Worm (Caenorhabditis elegans) whole organism, midembryonic: ENCODE results near the gene swt-5.

Experiments used
- T22C8.4 ChIP-seq: fragments of 200-800 bp; sonication (Bioruptor generic); IDR thresholded peaks from 2 replicates; pipeline ENCODE4 v1.3.6; 2022; ENCODE audit warnings: missing genetic modification characterization, missing compliant biosample characterization
- cog-1 ChIP-seq: sonication (generic microtip); optimal IDR thresholded peaks from 2 replicates; lab custom pipeline; 2016; ENCODE audit warnings: missing genetic modification characterization, missing compliant biosample characterization
- flt-1 ChIP-seq: fragments of 200-800 bp; sonication (Bioruptor generic); IDR thresholded peaks from 2 replicates; pipeline ENCODE4 v1.3.6; 2022; ENCODE audit warnings: missing genetic modification characterization, missing compliant biosample characterization
- klf-2 ChIP-seq: fragments of 200-800 bp; sonication (Bioruptor generic); conservative IDR thresholded peaks from 2 replicates; pipeline ENCODE4 v1.3.6; 2022; ENCODE audit warnings: missing genetic modification reagents, missing genetic modification characterization, missing compliant biosample characterization
- med-1 ChIP-seq: sonication (generic microtip); optimal IDR thresholded peaks from 2 replicates; lab custom pipeline; 2017; ENCODE audit warnings: missing genetic modification characterization, mild to moderate bottlenecking, missing compliant biosample characterization, antibody characterized with exemption, missing genetic modification reagents; ENCODE audit not compliant: insufficient read depth
- ref-1 ChIP-seq: fragments of 200-800 bp; sonication (Bioruptor generic); conservative IDR thresholded peaks from 2 replicates; pipeline ENCODE4 v1.3.6; 2022; ENCODE audit warnings: missing genetic modification reagents, missing genetic modification characterization, missing compliant biosample characterization
- tab-1 ChIP-seq: fragments of 200-800 bp; sonication (Bioruptor generic); IDR thresholded peaks from 2 replicates; pipeline ENCODE4 v1.3.6; 2022; ENCODE audit warnings: missing genetic modification characterization, missing compliant biosample characterization
- ztf-23 ChIP-seq: fragments of 200-800 bp; sonication (Bioruptor generic); IDR thresholded peaks from 2 replicates; pipeline ENCODE4 v1.3.6; 2022; ENCODE audit warnings: missing genetic modification reagents, missing genetic modification characterization, missing compliant biosample characterization
- ztf-29 ChIP-seq: fragments of 200-800 bp; sonication (Bioruptor generic); IDR thresholded peaks from 2 replicates; pipeline ENCODE4 v1.3.6; 2022; ENCODE audit warnings: missing genetic modification reagents, missing genetic modification characterization, missing compliant biosample characterization

Gene swt-5

DNA sequence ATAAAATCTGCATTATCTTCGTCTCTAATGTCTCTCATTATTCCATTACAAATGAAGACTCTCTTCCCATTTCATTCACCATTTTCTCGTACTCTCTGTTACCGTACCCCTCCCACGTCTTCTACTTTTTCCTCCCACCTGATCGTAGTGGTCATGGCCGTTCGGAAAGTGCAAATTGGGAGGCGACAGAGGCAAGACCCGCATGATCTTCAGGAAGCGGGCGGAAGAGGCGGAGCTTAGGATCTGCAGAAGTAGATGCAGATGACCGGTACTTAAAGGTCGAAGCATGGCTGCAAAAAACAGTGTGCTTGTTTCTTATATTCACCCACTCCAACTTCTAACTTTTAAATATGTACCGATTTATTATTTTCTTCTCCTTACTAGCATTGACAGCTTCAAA lies 23.3 kb upstream of the swt-5 start, which contains the start of gene nas-3:
TSS of gene nas-3 (plus strand) at position 301 of the 400 bp plus-strand sequence.
- TF ChIP-seq ztf-29, result no peak
- TF ChIP-seq ref-1, result no peak
- TF ChIP-seq ztf-23, result no peak
- TF ChIP-seq flt-1 (GFP tag; lab: Robert Waterston, UW), result no peak

DNA sequence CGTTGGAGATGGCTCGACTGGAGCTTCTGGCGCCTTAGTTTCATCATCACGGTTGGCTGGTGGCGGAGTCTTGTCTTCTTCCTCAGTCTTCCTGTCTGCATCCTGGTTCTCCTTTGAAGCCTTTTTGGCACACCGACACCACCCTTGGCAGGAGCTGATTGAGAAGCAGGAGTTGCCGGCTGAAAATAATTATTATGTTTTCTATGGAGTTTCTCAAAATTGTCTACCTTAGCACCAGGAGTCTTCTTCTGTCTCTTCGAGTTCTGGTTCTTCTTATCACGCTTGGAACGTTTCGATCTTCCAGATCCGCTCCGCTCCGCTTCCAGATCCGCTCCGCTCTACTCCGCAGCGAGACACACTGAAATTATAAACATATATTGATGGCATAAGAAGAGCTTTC lies 20.6 kb upstream of the swt-5 start, which contains the start of gene K06A4.6:
TSS of gene K06A4.6 (minus strand) at position 101 of the 400 bp plus-strand sequence.
- no peak for TF ChIP-seq tab-1 (GFP tag; lab: Robert Waterston, UW)
- no peak for TF ChIP-seq ztf-29
- no peak for TF ChIP-seq cog-1 (tag; lab: Kevin White, UChicago)
- no peak for TF ChIP-seq ref-1
- TF ChIP-seq med-1 (GFP tag; lab: Kevin White, UChicago), result no peak
- TF ChIP-seq flt-1 (GFP tag; lab: Robert Waterston, UW), result no peak
- no peak for TF ChIP-seq klf-2 (GFP tag; lab: Robert Waterston, UW)
- no peak for TF ChIP-seq ztf-23
- TF ChIP-seq T22C8.4 (GFP tag; lab: Robert Waterston, UW), result no peak

DNA sequence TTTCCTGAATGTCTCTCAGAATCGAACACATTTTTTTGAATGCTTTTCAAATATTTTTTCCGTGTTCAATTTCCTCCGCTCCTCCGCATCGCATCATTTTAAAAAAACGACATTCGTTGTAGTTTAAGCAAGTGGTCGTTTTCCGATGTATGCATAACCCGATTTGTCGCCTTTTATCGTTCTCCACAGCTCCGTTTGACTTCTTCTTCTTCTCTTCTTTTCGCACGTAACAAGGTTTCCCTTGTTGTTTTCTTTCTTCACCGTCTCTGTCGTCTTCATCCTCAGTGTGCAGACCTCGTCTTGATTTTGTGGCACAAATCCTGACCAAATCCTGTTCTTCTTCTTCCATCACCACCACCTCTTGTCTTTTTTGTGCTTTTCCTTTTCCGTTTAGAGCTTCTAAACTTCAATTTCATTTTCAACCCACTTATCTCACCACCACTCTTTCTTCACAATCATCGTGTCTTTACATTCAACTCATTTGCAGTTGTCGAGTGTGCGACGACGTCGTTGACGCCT lies 17.4 kb upstream of the swt-5 start, which contains the start of gene K06A4.2:
TSS of gene K06A4.2 (plus strand) at position 469 of the 519 bp plus-strand sequence.
- no peak for TF ChIP-seq flt-1 (GFP tag; lab: Robert Waterston, UW)

DNA sequence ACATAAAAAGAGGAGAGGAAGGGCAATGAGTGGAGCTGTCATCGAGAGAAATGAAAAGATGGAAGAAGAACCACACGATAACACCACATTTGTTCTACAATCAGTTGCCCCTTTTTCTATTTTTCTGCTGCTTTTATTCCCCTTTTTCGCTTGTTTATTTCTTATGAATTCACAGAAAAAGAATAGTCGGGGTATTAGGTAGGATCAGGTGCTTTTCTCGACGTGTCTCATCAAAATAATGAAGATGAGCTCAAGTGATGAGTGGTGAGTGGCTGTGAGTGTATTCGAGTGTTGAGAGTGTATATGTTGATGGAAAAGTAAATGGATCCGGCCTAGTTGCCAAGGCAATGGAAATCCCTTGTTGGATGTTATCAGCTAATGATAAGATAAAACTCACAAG lies 15.7 kb upstream of the swt-5 start:
- TF ChIP-seq flt-1 (GFP tag; lab: Robert Waterston, UW) (no peak), cog-1 (tag; lab: Kevin White, UChicago) (no peak), klf-2 (GFP tag; lab: Robert Waterston, UW) (no peak), ztf-29 (no peak), med-1 (GFP tag; lab: Kevin White, UChicago) (no peak), ztf-23 (no peak), tab-1 (GFP tag; lab: Robert Waterston, UW) (no peak), T22C8.4 (GFP tag; lab: Robert Waterston, UW) (no peak), ref-1 (no peak)

DNA sequence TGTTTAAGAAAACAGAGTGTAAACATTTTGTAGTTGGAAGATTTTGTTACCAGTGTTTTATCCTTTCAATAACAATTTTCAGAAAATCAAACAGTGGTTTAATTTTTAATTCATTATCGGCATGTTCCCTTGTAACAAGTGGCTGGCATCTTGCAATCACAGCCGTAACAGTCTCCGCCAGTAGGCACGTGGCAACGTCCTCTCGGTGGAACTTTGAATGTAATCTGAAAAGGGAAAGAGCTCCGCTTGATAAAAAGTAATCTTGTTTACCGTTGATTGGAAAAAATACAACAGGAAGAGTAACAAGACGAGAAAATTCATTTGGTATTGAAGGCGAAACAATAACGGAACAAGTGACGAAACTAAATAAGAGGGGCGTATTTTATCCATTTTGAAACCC lies 11.8 kb upstream of the swt-5 start, which contains the start of gene K06A4.10:
TSS of gene K06A4.10 (minus strand) at position 390 of the 400 bp plus-strand sequence.
- TF ChIP-seq T22C8.4 (GFP tag; lab: Robert Waterston, UW), result no peak
- no peak for TF ChIP-seq ztf-23
- no peak for TF ChIP-seq cog-1 (tag; lab: Kevin White, UChicago)
- no peak for TF ChIP-seq tab-1 (GFP tag; lab: Robert Waterston, UW)
- TF ChIP-seq ztf-29, result no peak
- no peak for TF ChIP-seq ref-1
- no peak for TF ChIP-seq flt-1 (GFP tag; lab: Robert Waterston, UW)
- no peak for TF ChIP-seq med-1 (GFP tag; lab: Kevin White, UChicago)
- TF ChIP-seq klf-2 (GFP tag; lab: Robert Waterston, UW), result no peak

DNA sequence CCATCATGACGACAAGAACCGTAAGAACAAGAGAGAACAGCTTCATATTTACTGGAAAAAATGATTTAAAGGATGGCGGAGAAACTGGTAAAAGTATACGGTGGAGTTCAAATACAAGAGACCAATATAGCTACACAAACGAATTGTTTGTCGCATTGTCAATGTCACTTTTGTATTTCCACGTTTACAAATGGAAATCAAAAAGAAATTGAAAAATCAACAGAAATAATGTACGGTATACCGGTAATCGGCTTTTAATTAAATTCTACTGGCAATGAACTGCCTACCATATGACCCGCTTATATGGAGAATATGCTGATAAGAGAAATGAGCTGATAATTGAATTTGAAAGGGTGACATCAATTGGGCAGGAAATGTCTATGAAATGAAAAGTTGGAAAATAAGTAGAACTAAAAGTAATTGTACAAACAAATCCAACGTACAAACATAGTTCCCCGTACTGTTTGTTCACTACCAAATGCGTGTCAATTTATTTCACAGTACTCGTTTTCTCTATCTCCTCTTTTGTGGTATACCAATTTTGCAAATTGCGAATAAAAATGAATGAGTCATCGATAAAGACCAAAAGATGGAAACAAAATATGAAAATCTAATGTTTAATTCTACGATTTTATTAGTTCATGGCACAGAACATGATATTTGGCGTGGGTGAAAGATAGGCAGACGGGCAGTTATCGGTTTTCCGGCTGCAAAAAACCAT lies 9.6 kb upstream of the swt-5 start, which contains the start of gene K06A4.7:
TSS of gene K06A4.7 (minus strand) at position 51 of the 721 bp plus-strand sequence.
- TF ChIP-seq ref-1 (no peak), klf-2 (GFP tag; lab: Robert Waterston, UW) (no peak), ztf-23 (no peak), T22C8.4 (GFP tag; lab: Robert Waterston, UW) (no peak), cog-1 (tag; lab: Kevin White, UChicago) (no peak), ztf-29 (no peak), tab-1 (GFP tag; lab: Robert Waterston, UW) (no peak), med-1 (GFP tag; lab: Kevin White, UChicago) (no peak), flt-1 (GFP tag; lab: Robert Waterston, UW) (no peak)

DNA sequence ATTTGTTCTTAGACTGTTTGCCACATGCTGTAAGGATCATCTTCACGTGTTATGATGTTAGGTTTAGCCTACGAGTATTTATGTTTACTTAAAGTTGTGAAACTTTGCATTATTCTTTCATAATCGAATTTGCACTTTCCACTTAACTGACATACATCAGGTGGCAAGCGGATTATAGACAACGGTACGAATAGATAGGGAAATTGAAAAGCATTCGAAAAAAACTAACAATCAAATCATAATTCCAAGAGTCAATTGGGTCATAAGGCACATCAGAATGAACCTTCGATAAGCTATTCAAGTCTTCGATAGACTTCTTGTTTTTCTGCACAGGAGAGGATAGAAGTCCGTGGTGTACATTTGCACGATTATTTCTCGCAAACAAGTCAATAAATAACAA lies 8.7 kb upstream of the swt-5 start:
- TF ChIP-seq ztf-29, result no peak
- TF ChIP-seq klf-2 (GFP tag; lab: Robert Waterston, UW), result no peak
- TF ChIP-seq flt-1 (GFP tag; lab: Robert Waterston, UW), result no peak

DNA sequence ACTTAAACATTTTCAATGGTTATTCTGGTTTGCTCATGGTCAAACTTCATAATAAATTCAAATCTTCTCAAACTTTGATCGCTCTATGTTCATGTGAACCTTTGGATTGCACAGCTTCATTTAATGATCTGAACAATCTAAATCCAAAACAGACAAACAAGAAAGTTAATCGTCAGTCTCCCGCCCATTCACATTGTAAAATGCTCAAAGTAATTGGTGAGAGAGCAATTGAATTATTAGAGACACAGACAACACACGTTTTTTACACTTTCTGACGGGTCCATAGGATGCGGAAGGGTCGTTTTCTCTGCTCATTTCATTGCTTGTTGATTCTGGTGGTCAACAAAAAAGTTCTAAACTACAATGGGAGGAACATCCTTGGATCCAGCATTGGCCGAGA lies 4.5 kb upstream of the swt-5 start, which contains the start of gene gsnl-1:
TSS of gene gsnl-1 (plus strand) at position 301 of the 400 bp plus-strand sequence.
- TF ChIP-seq med-1 (GFP tag; lab: Kevin White, UChicago), result no peak
- TF ChIP-seq tab-1 (GFP tag; lab: Robert Waterston, UW), result no peak
- TF ChIP-seq ref-1, result no peak
- no peak for TF ChIP-seq klf-2 (GFP tag; lab: Robert Waterston, UW)
- no peak for TF ChIP-seq T22C8.4 (GFP tag; lab: Robert Waterston, UW)

DNA sequence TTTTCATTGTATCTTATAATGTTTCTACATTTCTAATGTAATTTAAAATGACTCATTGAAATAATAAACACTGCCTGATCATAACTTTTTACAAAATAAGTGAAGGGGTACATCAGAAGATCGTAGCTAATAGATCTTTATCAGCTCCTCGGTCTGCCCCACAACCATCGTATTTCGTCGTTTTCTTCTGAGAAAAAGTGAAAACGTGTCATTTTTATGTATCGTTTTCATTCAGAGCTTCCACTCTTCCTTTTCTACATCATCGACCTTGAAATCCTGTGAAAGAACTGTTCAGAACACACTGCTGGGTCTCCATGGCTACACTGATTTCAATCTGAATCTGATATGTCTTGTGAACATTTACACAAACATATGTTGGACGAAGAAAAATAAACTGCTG lies 1.9 kb upstream of the swt-5 start:
- TF ChIP-seq T22C8.4 (GFP tag; lab: Robert Waterston, UW) (no peak), flt-1 (GFP tag; lab: Robert Waterston, UW) (no peak)

DNA sequence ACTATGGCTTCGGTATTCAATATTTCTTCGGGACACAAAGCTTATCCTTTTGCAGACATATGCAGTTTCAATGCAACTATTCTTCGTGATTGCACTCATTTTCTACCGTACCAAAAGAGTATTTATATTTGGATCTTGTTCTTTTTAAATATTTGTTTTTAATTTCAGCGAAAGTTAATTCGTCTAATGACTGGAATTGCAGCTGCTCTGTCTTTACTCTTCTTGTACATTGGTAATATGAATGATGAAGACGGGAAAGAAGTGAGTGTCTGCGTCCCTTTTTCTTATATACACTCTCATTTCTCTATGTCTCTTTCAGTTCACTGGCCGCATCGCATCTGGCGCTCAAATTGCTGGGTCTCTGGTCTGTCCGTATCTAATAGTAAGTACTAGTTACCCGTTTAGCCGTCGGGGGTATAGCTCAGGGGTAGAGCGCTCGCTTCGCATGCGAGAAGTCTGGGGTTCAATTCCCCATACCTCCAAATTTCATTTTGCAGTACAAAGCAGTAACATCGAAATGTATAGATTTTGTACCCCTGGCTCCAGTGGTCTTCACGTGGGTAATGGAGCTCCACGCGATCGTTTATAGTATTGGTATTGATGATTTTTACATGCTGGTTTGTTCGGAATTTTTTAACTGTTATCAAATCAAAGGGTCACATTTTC lies 2.1 kb downstream of the swt-5 start:
- peak; percentile 79; the same call in 1 of the 2 replicates for TF ChIP-seq ztf-29
- peak; percentile 78 for TF ChIP-seq cog-1 (tag; lab: Kevin White, UChicago)
- peak; percentile 84 for TF ChIP-seq ref-1
- peak; percentile 94 for TF ChIP-seq tab-1 (GFP tag; lab: Robert Waterston, UW)
- peak; percentile 83 for TF ChIP-seq klf-2 (GFP tag; lab: Robert Waterston, UW)
- TF ChIP-seq T22C8.4 (GFP tag; lab: Robert Waterston, UW), result peak; percentile 95
- TF ChIP-seq med-1 (GFP tag; lab: Kevin White, UChicago), result peak; percentile 41
- peak; percentile 95 for TF ChIP-seq ztf-23
- TF ChIP-seq flt-1 (GFP tag; lab: Robert Waterston, UW), result peak; percentile 97
